Fruit fly (Drosophila melanogaster): ENCODE results near the gene Syx7.
A peak's percentile ranks its signal among the peaks of the same experiment; 100 is the strongest.

Syx7 gene

DNA sequence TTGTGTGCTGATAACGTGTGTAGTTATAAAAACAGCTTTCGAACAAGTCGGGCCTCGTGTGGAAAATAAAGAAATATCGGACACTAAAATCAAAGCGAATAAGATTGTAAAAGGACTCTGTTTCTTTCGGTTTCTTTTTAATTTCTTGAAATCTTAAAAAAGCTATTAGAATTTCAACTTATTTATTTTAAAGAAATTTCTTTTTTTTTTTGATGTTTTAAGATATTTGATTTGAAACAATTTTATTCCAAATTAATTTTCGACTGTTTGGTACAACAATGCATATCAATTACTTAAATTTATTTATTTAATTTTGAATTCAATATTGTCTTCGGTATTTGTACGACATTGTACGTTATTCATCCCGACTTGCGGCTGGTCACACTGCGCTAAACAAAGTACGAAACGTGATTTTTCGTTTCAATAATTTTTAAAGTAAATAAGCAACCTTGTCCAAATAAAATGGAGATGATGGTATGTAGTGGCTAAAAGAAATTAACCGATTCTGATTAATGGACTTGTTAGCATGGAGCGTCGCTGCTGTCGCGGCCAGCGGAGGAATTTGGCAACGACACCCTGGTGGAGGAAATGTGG, 47.2 kb downstream of the Syx7 start, which contains the start of the genes CG7202 and CG7519 (continued):
- TF ChIP-seq CG14710 (tag; optimal IDR thresholded peaks at IDR 0.05), result peak; percentile 9
- TF ChIP-seq bsh (GFP tag; optimal IDR thresholded peaks at IDR 0.05), result no peak
- TF ChIP-seq trem (tag; optimal IDR thresholded peaks at IDR 0.05), result peak; percentile 47
- no peak for TF ChIP-seq CG1832 (GFP tag; optimal IDR thresholded peaks at IDR 0.05)
- TF ChIP-seq lov (optimal IDR thresholded peaks at IDR 0.05), result no peak
- TF ChIP-seq lov (GFP tag; IDR thresholded peaks at IDR 0.05), result no peak
- TF ChIP-seq bowl (GFP tag; IDR thresholded peaks at IDR 0.05), result no peak
- no peak for TF ChIP-seq Six4 (GFP tag; optimal IDR thresholded peaks at IDR 0.05)
- no peak for TF ChIP-seq CG15479 (GFP tag; optimal IDR thresholded peaks at IDR 0.05)
- TF ChIP-seq Hr39 (optimal IDR thresholded peaks at IDR 0.05), result no peak
- TF ChIP-seq CG2202 (tag; optimal IDR thresholded peaks at IDR 0.05), result no peak
- TF ChIP-seq pzg (GFP tag; optimal IDR thresholded peaks at IDR 0.05), result peak; percentile 35
- peak; percentile 14 for TF ChIP-seq CG17829 (tag; optimal IDR thresholded peaks at IDR 0.05)
- no peak for TF ChIP-seq CG18476 (GFP tag; optimal IDR thresholded peaks at IDR 0.05)
- TF ChIP-seq CG17359 (tag; optimal IDR thresholded peaks at IDR 0.05), result no peak
- no peak for TF ChIP-seq CG16863 (GFP tag; optimal IDR thresholded peaks at IDR 0.05)
- TF ChIP-seq bigmax (GFP tag; optimal IDR thresholded peaks at IDR 0.05), result no peak
- peak; percentile 45; the same call in 1 of the 2 replicates for TF ChIP-seq MBD-R2 (GFP tag; IDR thresholded peaks at IDR 0.05)
- TF ChIP-seq nerfin-1 (tag; optimal IDR thresholded peaks at IDR 0.05), result peak; percentile 33

DNA sequence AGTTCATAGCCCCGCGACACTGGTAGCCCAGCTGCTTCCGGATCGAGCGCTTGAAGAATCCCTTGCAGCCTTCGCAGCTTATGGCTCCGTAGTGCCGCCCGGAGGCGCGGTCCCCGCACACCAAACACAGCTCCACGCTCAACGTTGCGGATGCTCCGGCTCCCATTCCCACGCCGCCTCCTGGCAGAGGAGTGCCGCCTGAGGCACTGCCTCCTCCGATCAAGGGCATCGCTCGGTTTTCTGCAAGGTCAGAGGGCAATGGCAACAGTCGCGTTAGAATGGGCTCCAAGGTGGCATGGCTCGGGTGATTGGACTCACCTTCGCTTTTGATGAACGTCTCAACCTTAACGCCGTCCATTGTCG, 50.8 kb downstream of the Syx7 start:
- TF ChIP-seq mld (GFP tag; IDR thresholded peaks at IDR 0.05; ENCODE audit: partially characterized antibody) (0 out of 3 replicates have a peak, but pooled peaks have one; percentile 24), Ets65A (GFP tag) (peak; percentile 91), chinmo (GFP tag; IDR thresholded peaks at IDR 0.05; ENCODE audit: partially characterized antibody) (peak; percentile 74; the same call in 2 of the 4 replicates), tna (GFP tag; IDR thresholded peaks at IDR 0.05; ENCODE audit: partially characterized antibody) (peak; percentile 52; the same call in 1 of the 2 replicates), CG7963 (GFP tag; IDR thresholded peaks at IDR 0.05; ENCODE audit: partially characterized antibody) (peak; percentile 48; the same call in 1 of the 3 replicates), pros (GFP tag; optimal IDR thresholded peaks at IDR 0.05) (no peak), tx (GFP tag; optimal IDR thresholded peaks at IDR 0.05) (no peak), kah (GFP tag; optimal IDR thresholded peaks at IDR 0.05) (no peak), phol (tag; optimal IDR thresholded peaks at IDR 0.05) (no peak), CG4730 (GFP tag; IDR thresholded peaks at IDR 0.05) (no peak), lmd (GFP tag; IDR thresholded peaks at IDR 0.05) (no peak), CG13424 (tag; optimal IDR thresholded peaks at IDR 0.05) (no peak), lilli (GFP tag; optimal IDR thresholded peaks at IDR 0.05) (no peak), CG4360 (GFP tag; IDR thresholded peaks at IDR 0.05) (no peak), peb (GFP tag; IDR thresholded peaks at IDR 0.05) (0 out of 2 replicates have a peak, but pooled peaks have one; percentile 5), bsh (GFP tag; optimal IDR thresholded peaks at IDR 0.05) (no peak), schlank (tag; optimal IDR thresholded peaks at IDR 0.05) (no peak), Sin3A (optimal IDR thresholded peaks at IDR 0.05) (no peak), CG9932 (GFP tag; IDR thresholded peaks at IDR 0.05) (0 out of 2 replicates have a peak, but pooled peaks have one; percentile 2), ftz-f1 (GFP tag; optimal IDR thresholded peaks at IDR 0.05) (peak; percentile 95), Deaf1 (tag; optimal IDR thresholded peaks at IDR 0.05) (no peak), danr (GFP tag; IDR thresholded peaks at IDR 0.05) (no peak), Med (GFP tag) (peak; percentile 71), C15 (GFP tag; IDR thresholded peaks at IDR 0.05) (no peak), CG3838 (GFP tag; optimal IDR thresholded peaks at IDR 0.05) (no peak), crp (GFP tag; optimal IDR thresholded peaks at IDR 0.05) (no peak), CG15073 (GFP tag; optimal IDR thresholded peaks at IDR 0.05) (no peak), crc (GFP tag; optimal IDR thresholded peaks at IDR 0.05) (no peak), ato (GFP tag; IDR thresholded peaks at IDR 0.05; ENCODE audit: partially characterized antibody) (no peak)
